Worm (Caenorhabditis elegans) whole organism, L3 larva: ENCODE results near the gene clc-27.

ENCODE experiments used
- ZK546.5 ChIP-seq: sonication (generic microtip); optimal IDR thresholded peaks from 2 replicates; lab custom pipeline; 2017; ENCODE audit warnings: missing biosample characterization, missing genetic modification characterization
- ceh-82 ChIP-seq: fragments of 150-350 bp; optimal IDR thresholded peaks from 2 replicates; lab custom pipeline; 2014; ENCODE audit warnings: missing biosample characterization, missing genetic modification characterization
- nfya-1 ChIP-seq: sonication (generic microtip); optimal IDR thresholded peaks from 2 replicates; lab custom pipeline; 2017; ENCODE audit warnings: missing genetic modification characterization, mild to moderate bottlenecking, missing compliant biosample characterization, antibody characterized with exemption, moderate library complexity; ENCODE audit not compliant: insufficient read depth
- nhr-12 ChIP-seq: fragments of 150-350 bp; optimal IDR thresholded peaks from 2 replicates; lab custom pipeline; 2014; ENCODE audit warnings: missing biosample characterization, missing genetic modification characterization
- nhr-28 ChIP-seq: fragments of 150-350 bp; optimal IDR thresholded peaks from 2 replicates; lab custom pipeline; 2014; ENCODE audit warnings: missing biosample characterization, missing genetic modification characterization
- pha-4 ChIP-seq: fragments of 150-350 bp; optimal IDR thresholded peaks from 2 replicates; lab custom pipeline; 2014; ENCODE audit warnings: missing biosample characterization, missing genetic modification reagents, missing genetic modification characterization
- skn-1 ChIP-seq: fragments of 150-350 bp; optimal IDR thresholded peaks from 2 replicates; lab custom pipeline; 2014; ENCODE audit warnings: missing biosample characterization, missing genetic modification characterization
- snpc-4 ChIP-seq: fragments of 150-350 bp; optimal IDR thresholded peaks from 2 replicates; lab custom pipeline; 2014; ENCODE audit warnings: missing biosample characterization, missing genetic modification characterization
- zag-1 ChIP-seq: fragments of 150-350 bp; optimal IDR thresholded peaks from 2 replicates; lab custom pipeline; 2014; ENCODE audit warnings: missing biosample characterization, missing genetic modification characterization

- no peak for TF ChIP-seq nfya-1
- no peak for TF ChIP-seq nhr-28 (tag; lab: Kevin White, UChicago)
- no peak for TF ChIP-seq pha-4 (tag; lab: Kevin White, UChicago)
- no peak for TF ChIP-seq ceh-82 (tag; lab: Kevin White, UChicago)
- TF ChIP-seq zag-1 (tag; lab: Kevin White, UChicago) = no peak
- no peak for TF ChIP-seq snpc-4 (tag; lab: Kevin White, UChicago)
- TF ChIP-seq skn-1 = no peak
- TF ChIP-seq nhr-12 (tag; lab: Kevin White, UChicago) = no peak
- no peak for TF ChIP-seq ZK546.5 (tag; lab: Kevin White, UChicago)
Observed at ce11 chrIII:982961-983360, 25.2 kb upstream of the clc-27 start, which contains the start of gene tbc-10.
